Worm (Caenorhabditis elegans) whole organism, L3 larva: ENCODE data around the gene vamp-8.

Experiments
- R02D3.7 ChIP-seq: fragments of 150-350 bp; optimal IDR thresholded peaks from 2 replicates; lab custom pipeline; 2014; ENCODE audit warnings: missing biosample characterization, missing genetic modification characterization
- ceh-9 ChIP-seq: sonication (generic microtip); optimal IDR thresholded peaks from 2 replicates; lab custom pipeline; 2018; ENCODE audit warnings: missing biosample characterization, missing genetic modification characterization
- elt-2 ChIP-seq: sonication (generic microtip); optimal IDR thresholded peaks from 2 replicates; lab custom pipeline; 2016; ENCODE audit warnings: missing genetic modification reagents, mild to moderate bottlenecking, missing genetic modification characterization, missing compliant biosample characterization
- mdl-1 ChIP-seq: fragments of 150-350 bp; optimal IDR thresholded peaks from 2 replicates; lab custom pipeline; 2014; ENCODE audit warnings: missing biosample characterization, missing genetic modification characterization
- nhr-237 ChIP-seq: fragments of 150-350 bp; optimal IDR thresholded peaks from 2 replicates; lab custom pipeline; 2014; ENCODE audit warnings: missing biosample characterization, missing genetic modification characterization
- nhr-28 ChIP-seq: fragments of 150-350 bp; optimal IDR thresholded peaks from 2 replicates; lab custom pipeline; 2014; ENCODE audit warnings: missing biosample characterization, missing genetic modification characterization
- nhr-76 ChIP-seq: fragments of 150-350 bp; sonication (generic microtip); optimal IDR thresholded peaks from 5 replicates; lab custom pipeline; 2014; ENCODE audit warnings: missing biosample characterization, missing genetic modification characterization
- snpc-4 ChIP-seq: fragments of 150-350 bp; optimal IDR thresholded peaks from 2 replicates; lab custom pipeline; 2014; ENCODE audit warnings: missing biosample characterization, missing genetic modification characterization
- ztf-4 ChIP-seq: fragments of 150-350 bp; optimal IDR thresholded peaks from 2 replicates; lab custom pipeline; 2014; ENCODE audit warnings: missing biosample characterization, missing genetic modification characterization

ce11 chrIV:13881754-13882275 is 16.8 kb upstream of the vamp-8 start, which contains the start of gene rpl-29:
- TF ChIP-seq nhr-28 (tag; lab: Kevin White, UChicago) (no peak), R02D3.7 (tag; lab: Kevin White, UChicago) (peak; percentile 99), ztf-4 (tag; lab: Kevin White, UChicago) (no peak), snpc-4 (tag; lab: Kevin White, UChicago) (peak; percentile 49), nhr-237 (no peak), elt-2 (tag; lab: Kevin White, UChicago) (peak; percentile 57), nhr-76 (tag; lab: Kevin White, UChicago) (no peak), ceh-9 (no peak), mdl-1 (no peak)
